Worm (Caenorhabditis elegans) whole organism, early embryonic: ENCODE data around the gene srw-86.

Source experiments
- F13C5.2 ChIP-seq: sonication (generic microtip); optimal IDR thresholded peaks from 2 replicates; lab custom pipeline; 2017; ENCODE audit warnings: mild to moderate bottlenecking, missing genetic modification characterization, inconsistent platforms, missing compliant biosample characterization
- ama-1 ChIP-seq: fragments of 150-350 bp; optimal IDR thresholded peaks from 2 replicates; lab custom pipeline; 2014
- ets-7 ChIP-seq: sonication (generic microtip); optimal IDR thresholded peaks from 2 replicates; lab custom pipeline; 2016; ENCODE audit warnings: missing genotype, missing genetic modification characterization, missing compliant biosample characterization
- flt-1 ChIP-seq: fragments of 200-800 bp; sonication (Bioruptor generic); IDR thresholded peaks from 2 replicates; pipeline ENCODE4 v1.3.6; 2022; ENCODE audit warnings: missing genetic modification characterization, missing compliant biosample characterization
- hmbx-1 ChIP-seq: sonication (generic microtip); optimal IDR thresholded peaks from 2 replicates; lab custom pipeline; 2016; ENCODE audit warnings: mild to moderate bottlenecking, missing genetic modification characterization, missing compliant biosample characterization
- hnd-1 ChIP-seq: sonication (generic microtip); optimal IDR thresholded peaks from 2 replicates; lab custom pipeline; 2016; ENCODE audit warnings: missing genetic modification characterization, missing compliant biosample characterization
- pes-1 ChIP-seq: fragments of 200-800 bp; sonication (Bioruptor generic); IDR thresholded peaks from 2 replicates; pipeline ENCODE4 v1.3.6; 2022; ENCODE audit warnings: missing genetic modification reagents, missing genetic modification characterization, missing compliant biosample characterization
- scrt-1 ChIP-seq: fragments of 200-800 bp; sonication (Bioruptor generic); IDR thresholded peaks from 2 replicates; pipeline ENCODE4 v1.3.6; 2022; ENCODE audit warnings: missing genetic modification characterization, missing compliant biosample characterization
- tbx-37 ChIP-seq: fragments of 200-800 bp; sonication (Bioruptor generic); conservative IDR thresholded peaks from 2 replicates; pipeline ENCODE4 v1.3.6; 2022; ENCODE audit warnings: missing genetic modification reagents, missing genetic modification characterization, missing compliant biosample characterization
- tra-4 ChIP-seq: sonication (generic microtip); optimal IDR thresholded peaks from 2 replicates; lab custom pipeline; 2017; ENCODE audit warnings: missing genetic modification characterization, missing compliant biosample characterization

DNA sequence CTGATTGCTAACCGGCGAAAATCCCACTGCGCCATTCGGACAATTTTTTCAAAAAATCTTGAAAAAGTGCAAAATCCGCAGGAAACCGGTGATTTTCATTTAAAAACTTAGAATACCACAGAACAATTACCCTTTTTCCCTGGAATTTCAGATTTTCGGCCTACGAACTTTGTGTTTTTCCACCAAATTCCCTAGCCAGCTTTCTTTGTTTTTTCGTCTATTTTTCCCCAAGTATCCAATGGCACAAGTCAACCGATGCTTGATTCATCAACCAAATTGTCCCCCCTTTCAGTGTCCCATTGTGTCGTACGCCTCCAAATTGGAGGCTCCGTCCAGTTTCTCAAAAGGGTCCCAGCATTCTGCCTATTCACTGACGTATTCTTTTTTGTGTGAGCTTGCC lies 30.3 kb downstream of the srw-86 start, which contains the start of gene Y43F8A.1:
- TF ChIP-seq hmbx-1 (tag; lab: Kevin White, UChicago) (no peak), tra-4 (tag; lab: Kevin White, UChicago) (no peak), flt-1 (GFP tag; lab: Robert Waterston, UW) (no peak), ama-1 (no peak), ets-7 (tag; lab: Kevin White, UChicago) (no peak), scrt-1 (GFP tag; lab: Robert Waterston, UW) (no peak), F13C5.2 (no peak), pes-1 (GFP tag; lab: Robert Waterston, UW) (no peak), tbx-37 (GFP tag; lab: Robert Waterston, UW) (no peak), hnd-1 (no peak)
